Fruit fly (Drosophila melanogaster) whole organism, adult: ENCODE data around the gene CG17105.

ENCODE experiments used
- CG11617 ChIP-seq: fragments of 200-800 bp; sonication (Bioruptor generic); optimal IDR thresholded peaks from 2 replicates; lab custom pipeline; 2017; ENCODE audit warnings: mild to moderate bottlenecking, missing biosample characterization, missing genetic modification reagents, missing genetic modification characterization
- CG12768 ChIP-seq: fragments of 200-800 bp; sonication (Bioruptor generic); optimal IDR thresholded peaks from 2 replicates; lab custom pipeline; 2017; ENCODE audit warnings: missing biosample characterization, missing genetic modification characterization, mild to moderate bottlenecking, moderate library complexity, missing genetic modification reagents
- CG14711 ChIP-seq: fragments of 200-800 bp; sonication (Bioruptor generic); optimal IDR thresholded peaks from 2 replicates; lab custom pipeline; 2018; ENCODE audit warnings: missing biosample characterization, mild to moderate bottlenecking, missing genetic modification characterization, moderate library complexity
- CG1620 ChIP-seq: fragments of 200-800 bp; sonication (Bioruptor generic); optimal IDR thresholded peaks from 2 replicates; lab custom pipeline; 2016; ENCODE audit warnings: missing biosample characterization, missing genetic modification characterization
- CG33017 ChIP-seq: fragments of 200-800 bp; sonication (Bioruptor generic); optimal IDR thresholded peaks from 2 replicates; lab custom pipeline; 2018; ENCODE audit warnings: missing biosample characterization, mild to moderate bottlenecking, missing genetic modification characterization, moderate library complexity
- CG5204 ChIP-seq: fragments of 200-800 bp; sonication (Bioruptor generic); optimal IDR thresholded peaks from 2 replicates; lab custom pipeline; 2016; ENCODE audit warnings: missing biosample characterization, missing genetic modification characterization
- CG7045 ChIP-seq: fragments of 200-800 bp; sonication (Bioruptor generic); optimal IDR thresholded peaks from 2 replicates; lab custom pipeline; 2017; ENCODE audit warnings: missing biosample characterization, mild to moderate bottlenecking, missing genetic modification characterization
- CG7101 ChIP-seq: fragments of 200-800 bp; sonication (Bioruptor generic); optimal IDR thresholded peaks from 2 replicates; lab custom pipeline; 2018; ENCODE audit warnings: missing biosample characterization, mild to moderate bottlenecking, missing genetic modification characterization, moderate library complexity
- Clk ChIP-seq: fragments of 200-800 bp; sonication (Bioruptor generic); optimal IDR thresholded peaks from 2 replicates; lab custom pipeline; 2017; ENCODE audit warnings: missing biosample characterization, missing genetic modification characterization
- Crg-1 ChIP-seq: fragments of 200-800 bp; sonication (Bioruptor generic); optimal IDR thresholded peaks from 2 replicates; lab custom pipeline; 2016; ENCODE audit warnings: missing biosample characterization, missing genetic modification characterization
- Hr96 ChIP-seq: fragments of 200-800 bp; sonication (Bioruptor generic); optimal IDR thresholded peaks from 2 replicates; lab custom pipeline; 2016; ENCODE audit warnings: missing biosample characterization, missing genetic modification characterization
- Mnt ChIP-seq: fragments of 200-800 bp; sonication (Bioruptor generic); optimal IDR thresholded peaks from 2 replicates; lab custom pipeline; 2016; ENCODE audit warnings: missing biosample characterization, mild to moderate bottlenecking, missing genetic modification characterization
- bab1 ChIP-seq: fragments of 200-800 bp; sonication (Bioruptor generic); optimal IDR thresholded peaks from 3 replicates; lab custom pipeline; 2019; ENCODE audit warnings: missing biosample characterization, mild to moderate bottlenecking, missing genetic modification characterization, moderate library complexity
- cic ChIP-seq: fragments of 200-800 bp; sonication (Bioruptor generic); optimal IDR thresholded peaks from 2 replicates; lab custom pipeline; 2017; ENCODE audit warnings: missing biosample characterization, mild to moderate bottlenecking, missing genetic modification characterization, moderate library complexity
- cnc ChIP-seq, 2 experiments: fragments of >200 bp; optimal IDR thresholded peaks; 2 replicates each; lab custom pipeline; 2017
- kay ChIP-seq: fragments of 200-800 bp; sonication (Bioruptor generic); peaks from one replicate; lab custom pipeline; 2016; ENCODE audit warnings: missing biosample characterization, missing genetic modification characterization, borderline replicate concordance
- ovo ChIP-seq: fragments of 200-800 bp; sonication (Bioruptor generic); optimal IDR thresholded peaks from 2 replicates; lab custom pipeline; 2016; ENCODE audit warnings: missing biosample characterization, missing genetic modification characterization
- pad ChIP-seq: fragments of 200-800 bp; sonication (Bioruptor generic); optimal IDR thresholded peaks from 3 replicates; lab custom pipeline; 2017; ENCODE audit warnings: missing biosample characterization, missing genetic modification characterization, mild to moderate bottlenecking, moderate library complexity, missing genetic modification reagents
- tj ChIP-seq: fragments of 200-800 bp; sonication (Bioruptor generic); optimal IDR thresholded peaks from 3 replicates; lab custom pipeline; 2017; ENCODE audit warnings: missing biosample characterization, mild to moderate bottlenecking, missing genetic modification characterization, moderate library complexity
- toe ChIP-seq: fragments of 200-800 bp; sonication (Bioruptor generic); optimal IDR thresholded peaks from 2 replicates; lab custom pipeline; 2016; ENCODE audit warnings: missing biosample characterization, missing genetic modification characterization

Gene CG17105

DNA sequence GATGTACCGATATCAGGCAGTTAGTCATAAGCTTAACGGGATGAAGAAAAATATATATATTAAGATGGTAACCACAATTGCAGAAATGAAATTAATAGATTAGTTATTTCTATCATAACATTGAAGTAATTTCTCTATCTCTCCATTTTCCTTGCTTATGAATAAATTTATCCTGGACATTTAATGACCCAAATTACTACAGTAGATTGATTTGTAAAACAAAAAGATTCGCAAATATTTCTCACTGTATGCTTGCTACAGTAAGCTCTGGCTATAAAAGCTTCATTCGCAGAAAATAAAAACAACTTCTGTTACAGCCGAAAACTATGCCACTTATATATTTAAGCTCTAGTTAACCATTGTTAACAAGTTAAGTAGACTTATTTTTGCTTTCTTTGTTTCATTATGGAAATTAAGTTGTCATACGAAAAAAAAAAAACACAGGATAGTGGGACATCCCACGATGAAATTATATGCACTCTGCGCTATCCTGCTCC lies at the start of gene CG17105:
TSS of gene CG17105 (plus strand) at position 447 of the 497 bp plus-strand sequence.
- no peak for TF ChIP-seq cnc (optimal IDR thresholded peaks at IDR 0.05; lab: Kevin White, UChicago)
- no peak for TF ChIP-seq CG33017 (tag; lab: Kevin White, UChicago)
- TF ChIP-seq Clk (GFP tag; lab: Kevin White, UChicago), result no peak
- TF ChIP-seq CG5204 (GFP tag; lab: Kevin White, UChicago), result no peak
- TF ChIP-seq pad (GFP tag; lab: Kevin White, UChicago), result no peak
- no peak for TF ChIP-seq kay (GFP tag; lab: Kevin White, UChicago)
- no peak for TF ChIP-seq tj (GFP tag; lab: Kevin White, UChicago)
- TF ChIP-seq bab1 (GFP tag; lab: Kevin White, UChicago), result no peak
- TF ChIP-seq Crg-1 (GFP tag; lab: Kevin White, UChicago), result no peak
- TF ChIP-seq CG14711 (tag; lab: Kevin White, UChicago), result no peak
- TF ChIP-seq Mnt (GFP tag; lab: Kevin White, UChicago), result no peak
- TF ChIP-seq CG7101 (tag; lab: Kevin White, UChicago), result no peak
- TF ChIP-seq cic (GFP tag; lab: Kevin White, UChicago), result no peak
- no peak for TF ChIP-seq CG7045 (GFP tag; lab: Kevin White, UChicago)
- no peak for TF ChIP-seq CG11617 (GFP tag; lab: Kevin White, UChicago)
- TF ChIP-seq CG12768 (GFP tag; lab: Kevin White, UChicago), result no peak
- no peak for TF ChIP-seq Hr96
- no peak for TF ChIP-seq CG1620 (GFP tag; lab: Kevin White, UChicago)
- no peak for TF ChIP-seq ovo
- no peak for TF ChIP-seq toe (GFP tag; lab: Kevin White, UChicago)

- TF ChIP-seq cic (GFP tag; lab: Kevin White, UChicago) (no peak), tj (GFP tag; lab: Kevin White, UChicago) (no peak), kay (GFP tag; lab: Kevin White, UChicago) (no peak), Crg-1 (GFP tag; lab: Kevin White, UChicago) (no peak), cnc (optimal IDR thresholded peaks at IDR 0.05; lab: Kevin White, UChicago) (no peak), ovo (no peak), CG7045 (GFP tag; lab: Kevin White, UChicago) (no peak), CG5204 (GFP tag; lab: Kevin White, UChicago) (no peak), CG11617 (GFP tag; lab: Kevin White, UChicago) (no peak)
Measured at dm6 chr2L:10632702-10633101, 48.1 kb upstream of the CG17105 start.

dm6 chr2L:10638371-10638770 lies 42.5 kb upstream of the CG17105 start, which contains the start of gene CG7329:
TSS of gene CG7329 (minus strand) at chr2L:10638471.
- TF ChIP-seq CG11617 (GFP tag; lab: Kevin White, UChicago) (no peak), CG33017 (tag; lab: Kevin White, UChicago) (no peak), CG7045 (GFP tag; lab: Kevin White, UChicago) (no peak), Clk (GFP tag; lab: Kevin White, UChicago) (no peak), Crg-1 (GFP tag; lab: Kevin White, UChicago) (no peak), ovo (no peak), Hr96 (no peak), CG1620 (GFP tag; lab: Kevin White, UChicago) (no peak), kay (GFP tag; lab: Kevin White, UChicago) (no peak), CG7101 (tag; lab: Kevin White, UChicago) (no peak), CG14711 (tag; lab: Kevin White, UChicago) (no peak), toe (GFP tag; lab: Kevin White, UChicago) (no peak), bab1 (GFP tag; lab: Kevin White, UChicago) (no peak), tj (GFP tag; lab: Kevin White, UChicago) (no peak), cnc (optimal IDR thresholded peaks at IDR 0.05; lab: Kevin White, UChicago) (no peak), cic (GFP tag; lab: Kevin White, UChicago) (no peak), CG5204 (GFP tag; lab: Kevin White, UChicago) (no peak), pad (GFP tag; lab: Kevin White, UChicago) (no peak), CG12768 (GFP tag; lab: Kevin White, UChicago) (no peak)

dm6 chr2L:10639631-10640030 lies 41.2 kb upstream of the CG17105 start, which contains the start of gene CG31872:
TSS of gene CG31872 (plus strand) at chr2L:10639931.
- no peak for TF ChIP-seq kay (GFP tag; lab: Kevin White, UChicago)
- no peak for TF ChIP-seq Hr96
- TF ChIP-seq Clk (GFP tag; lab: Kevin White, UChicago), result no peak
- TF ChIP-seq CG7045 (GFP tag; lab: Kevin White, UChicago), result no peak
- TF ChIP-seq Crg-1 (GFP tag; lab: Kevin White, UChicago), result no peak
- no peak for TF ChIP-seq Mnt (GFP tag; lab: Kevin White, UChicago)
- no peak for TF ChIP-seq CG12768 (GFP tag; lab: Kevin White, UChicago)
- no peak for TF ChIP-seq cic (GFP tag; lab: Kevin White, UChicago)
- no peak for TF ChIP-seq toe (GFP tag; lab: Kevin White, UChicago)
- no peak for TF ChIP-seq pad (GFP tag; lab: Kevin White, UChicago)

DNA sequence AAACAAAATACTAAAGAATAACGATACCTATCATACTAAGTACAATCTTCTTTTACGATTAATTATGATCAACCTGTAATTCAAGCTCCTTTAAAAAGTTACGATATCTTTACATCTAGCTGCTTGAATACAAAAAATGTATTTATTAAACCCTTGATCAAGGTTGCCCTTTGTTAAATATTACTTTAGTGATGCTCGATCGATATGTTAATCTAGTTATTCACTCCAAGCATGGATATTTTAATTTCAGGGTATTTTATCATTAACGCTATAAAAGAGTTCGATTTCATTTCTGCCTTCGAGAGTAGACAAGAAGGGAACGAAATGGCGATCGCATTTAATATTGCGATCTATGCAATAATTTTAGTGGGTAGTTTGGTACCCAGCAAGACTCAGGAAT lies 37.2 kb upstream of the CG17105 start, which contains the start of gene CG18284:
TSS of gene CG18284 (plus strand) at position 301 of the 400 bp plus-strand sequence.
- TF ChIP-seq CG14711 (tag; lab: Kevin White, UChicago) (no peak), cnc (optimal IDR thresholded peaks at IDR 0.05; lab: Kevin White, UChicago) (no peak), Hr96 (no peak), CG5204 (GFP tag; lab: Kevin White, UChicago) (no peak), Crg-1 (GFP tag; lab: Kevin White, UChicago) (no peak), CG12768 (GFP tag; lab: Kevin White, UChicago) (no peak), bab1 (GFP tag; lab: Kevin White, UChicago) (no peak), CG1620 (GFP tag; lab: Kevin White, UChicago) (no peak), Mnt (GFP tag; lab: Kevin White, UChicago) (no peak), cic (GFP tag; lab: Kevin White, UChicago) (no peak), CG11617 (GFP tag; lab: Kevin White, UChicago) (no peak), kay (GFP tag; lab: Kevin White, UChicago) (no peak), pad (GFP tag; lab: Kevin White, UChicago) (no peak), toe (GFP tag; lab: Kevin White, UChicago) (no peak), CG7045 (GFP tag; lab: Kevin White, UChicago) (no peak)
